Worm (Caenorhabditis elegans) whole organism, L3 larva: Measurements from ENCODE around the gene str-250.

ENCODE experiments used
- aly-2 ChIP-seq: fragments of 150-350 bp; optimal IDR thresholded peaks from 2 replicates; lab custom pipeline; 2014; ENCODE audit warnings: missing biosample characterization, missing genetic modification characterization
- ama-1 ChIP-seq: fragments of 150-350 bp; optimal IDR thresholded peaks from 2 replicates; lab custom pipeline; 2018
- fkh-10 ChIP-seq: sonication (generic microtip); optimal IDR thresholded peaks from 2 replicates; lab custom pipeline; 2017; ENCODE audit warnings: missing biosample characterization, missing genetic modification reagents, missing genetic modification characterization
- mdl-1 ChIP-seq: fragments of 150-350 bp; optimal IDR thresholded peaks from 2 replicates; lab custom pipeline; 2014; ENCODE audit warnings: missing biosample characterization, missing genetic modification characterization

DNA sequence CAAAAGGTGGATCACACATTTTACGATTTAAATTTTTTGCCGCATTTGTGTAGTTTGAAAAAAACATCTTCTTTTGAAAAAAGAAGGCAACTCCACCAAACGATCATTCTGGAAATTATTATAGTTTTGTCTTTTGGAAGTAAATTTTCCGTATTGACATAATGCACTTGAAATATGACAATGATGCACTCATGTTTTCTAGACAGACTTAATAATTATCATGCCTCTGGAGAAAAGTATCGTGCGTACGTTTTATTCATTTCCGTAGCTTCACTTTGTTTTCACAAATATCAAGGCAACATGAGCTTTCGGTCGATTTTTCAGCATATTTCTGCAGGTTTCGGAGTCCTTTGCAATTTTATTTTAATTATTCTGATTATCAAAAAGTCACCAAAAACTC is at the start of gene str-250:
- TF ChIP-seq aly-2 (no peak), ama-1 (lab: Kevin White, UChicago) (no peak), fkh-10 (GFP tag; lab: Kevin White, UChicago) (no peak), mdl-1 (no peak)
